Worm (Caenorhabditis elegans) whole organism, late embryonic: ENCODE data around the gene F25B3.4.
A peak's percentile ranks its signal among the peaks of the same experiment; 100 is the strongest.

Experiments
- C38D4.7 ChIP-seq: fragments of 200-800 bp; sonication (Bioruptor generic); optimal IDR thresholded peaks from 2 replicates; lab custom pipeline; 2018; ENCODE audit warnings: mild to moderate bottlenecking, missing genetic modification characterization, moderate library complexity, missing compliant biosample characterization
- F13H6.1 ChIP-seq: sonication (generic microtip); optimal IDR thresholded peaks from 2 replicates; lab custom pipeline; 2016; ENCODE audit warnings: missing genetic modification characterization, missing compliant biosample characterization
- K02D7.2 ChIP-seq: sonication (generic microtip); optimal IDR thresholded peaks from 2 replicates; lab custom pipeline; 2017; ENCODE audit warnings: mild to moderate bottlenecking, missing genetic modification characterization, missing compliant biosample characterization
- K09A11.1 ChIP-seq: sonication (generic microtip); optimal IDR thresholded peaks from 2 replicates; lab custom pipeline; 2017; ENCODE audit warnings: antibody characterized with exemption, mild to moderate bottlenecking, missing genetic modification characterization, missing compliant biosample characterization; ENCODE audit not compliant: insufficient read depth
- T23F11.4 ChIP-seq: fragments of 200-800 bp; sonication (Bioruptor generic); optimal IDR thresholded peaks from 2 replicates; lab custom pipeline; 2018; ENCODE audit warnings: mild to moderate bottlenecking, missing genetic modification characterization, missing compliant biosample characterization
- ahr-1 ChIP-seq: sonication (generic microtip); optimal IDR thresholded peaks from 2 replicates; lab custom pipeline; 2016; ENCODE audit warnings: missing genetic modification characterization, missing compliant biosample characterization
- ceh-14 ChIP-seq: sonication (generic microtip); optimal IDR thresholded peaks from 2 replicates; lab custom pipeline; 2016; ENCODE audit warnings: missing genotype, missing genetic modification characterization, missing compliant biosample characterization
- ceh-19 ChIP-seq: fragments of 200-800 bp; sonication (Bioruptor generic); optimal IDR thresholded peaks from 2 replicates; lab custom pipeline; 2018; ENCODE audit warnings: mild to moderate bottlenecking, missing genetic modification characterization, missing compliant biosample characterization
- ceh-2 ChIP-seq: sonication (generic microtip); optimal IDR thresholded peaks from 2 replicates; lab custom pipeline; 2016; ENCODE audit warnings: missing genotype, missing genetic modification characterization, missing compliant biosample characterization
- ceh-22 ChIP-seq: sonication (generic microtip); optimal IDR thresholded peaks from 2 replicates; lab custom pipeline; 2017; ENCODE audit warnings: missing biosample characterization, missing genetic modification characterization
- ceh-24 ChIP-seq: sonication (generic microtip); optimal IDR thresholded peaks from 2 replicates; lab custom pipeline; 2016; ENCODE audit warnings: mild to moderate bottlenecking, missing genetic modification characterization, missing compliant biosample characterization
- ceh-30 ChIP-seq: fragments of 150-350 bp; optimal IDR thresholded peaks from 2 replicates; lab custom pipeline; 2014; ENCODE audit warnings: missing biosample characterization, missing genetic modification characterization
- ceh-31 ChIP-seq: sonication (generic microtip); optimal IDR thresholded peaks from 2 replicates; lab custom pipeline; 2016; ENCODE audit warnings: missing genetic modification characterization, missing compliant biosample characterization
- ceh-34 ChIP-seq: sonication (generic microtip); optimal IDR thresholded peaks from 2 replicates; lab custom pipeline; 2016; ENCODE audit warnings: mild to moderate bottlenecking, missing genetic modification characterization, missing compliant biosample characterization
- ceh-45 ChIP-seq: fragments of 200-800 bp; sonication (Bioruptor generic); IDR thresholded peaks from 2 replicates; pipeline ENCODE4 v1.3.6; 2022; ENCODE audit warnings: missing genetic modification reagents, missing genetic modification characterization, missing compliant biosample characterization
- ceh-48 ChIP-seq: sonication (generic microtip); optimal IDR thresholded peaks from 2 replicates; lab custom pipeline; 2016; ENCODE audit warnings: missing genetic modification characterization, inconsistent platforms, missing compliant biosample characterization
- che-1 ChIP-seq: sonication (generic microtip); optimal IDR thresholded peaks from 2 replicates; lab custom pipeline; 2016; ENCODE audit warnings: mild to moderate bottlenecking, missing genetic modification characterization, missing compliant biosample characterization
- dmd-4 ChIP-seq: sonication (generic microtip); optimal IDR thresholded peaks from 2 replicates; lab custom pipeline; 2016; ENCODE audit warnings: borderline replicate concordance, missing genetic modification characterization, missing compliant biosample characterization
- dve-1 ChIP-seq: sonication (generic microtip); optimal IDR thresholded peaks from 2 replicates; lab custom pipeline; 2017; ENCODE audit warnings: antibody characterized with exemption, mild to moderate bottlenecking, missing genetic modification characterization, missing compliant biosample characterization
- elt-4 ChIP-seq: sonication (generic microtip); optimal IDR thresholded peaks from 2 replicates; lab custom pipeline; 2016; ENCODE audit warnings: missing genetic modification characterization, missing compliant biosample characterization
- ets-4 ChIP-seq: sonication (generic microtip); optimal IDR thresholded peaks from 2 replicates; lab custom pipeline; 2016; ENCODE audit warnings: missing genetic modification characterization, missing compliant biosample characterization
- eyg-1 ChIP-seq: sonication (generic microtip); optimal IDR thresholded peaks from 2 replicates; lab custom pipeline; 2016; ENCODE audit warnings: missing genotype, missing genetic modification characterization, missing compliant biosample characterization
- fax-1 ChIP-seq: sonication (generic microtip); optimal IDR thresholded peaks from 2 replicates; lab custom pipeline; 2016; ENCODE audit warnings: missing genotype, missing genetic modification characterization, missing compliant biosample characterization
- fkh-10 ChIP-seq: fragments of 150-350 bp; optimal IDR thresholded peaks from 2 replicates; lab custom pipeline; 2014; ENCODE audit warnings: missing biosample characterization, missing genetic modification reagents, missing genetic modification characterization
- fkh-6 ChIP-seq: sonication (generic microtip); optimal IDR thresholded peaks from 2 replicates; lab custom pipeline; 2016; ENCODE audit warnings: missing genetic modification characterization, missing compliant biosample characterization
- gmeb-2 ChIP-seq: sonication (generic microtip); optimal IDR thresholded peaks from 2 replicates; lab custom pipeline; 2016; ENCODE audit warnings: missing genetic modification characterization, inconsistent platforms, missing compliant biosample characterization
- hlh-8 ChIP-seq: sonication (generic microtip); optimal IDR thresholded peaks from 2 replicates; lab custom pipeline; 2016; ENCODE audit warnings: missing genotype, missing genetic modification characterization, missing compliant biosample characterization
- lim-6 ChIP-seq: sonication (generic microtip); optimal IDR thresholded peaks from 2 replicates; lab custom pipeline; 2016; ENCODE audit warnings: missing genetic modification characterization, missing compliant biosample characterization
- madf-2 ChIP-seq: sonication (generic microtip); optimal IDR thresholded peaks from 2 replicates; lab custom pipeline; 2017; ENCODE audit warnings: missing genetic modification characterization, missing compliant biosample characterization
- mec-3 ChIP-seq: sonication (generic microtip); optimal IDR thresholded peaks from 2 replicates; lab custom pipeline; 2016; ENCODE audit warnings: borderline replicate concordance, missing genetic modification characterization, missing compliant biosample characterization
- nfya-1 ChIP-seq: sonication (generic microtip); optimal IDR thresholded peaks from 2 replicates; lab custom pipeline; 2017; ENCODE audit warnings: missing genetic modification characterization, mild to moderate bottlenecking, missing compliant biosample characterization, antibody characterized with exemption, moderate library complexity
- npax-4 ChIP-seq: sonication (generic microtip); optimal IDR thresholded peaks from 2 replicates; lab custom pipeline; 2016; ENCODE audit warnings: missing genetic modification characterization, missing compliant biosample characterization
- odd-2 ChIP-seq: sonication (generic microtip); optimal IDR thresholded peaks from 2 replicates; lab custom pipeline; 2017; ENCODE audit warnings: antibody characterized with exemption, mild to moderate bottlenecking, missing genetic modification characterization, missing compliant biosample characterization
- pag-3 ChIP-seq: sonication (generic microtip); optimal IDR thresholded peaks from 2 replicates; lab custom pipeline; 2016; ENCODE audit warnings: missing compliant biosample characterization, missing genetic modification characterization, borderline replicate concordance
- pax-1 ChIP-seq: fragments of 150-350 bp; optimal IDR thresholded peaks from 2 replicates; lab custom pipeline; 2014; ENCODE audit warnings: missing biosample characterization, missing genetic modification characterization
- pha-2 ChIP-seq: sonication (generic microtip); optimal IDR thresholded peaks from 2 replicates; lab custom pipeline; 2017; ENCODE audit warnings: mild to moderate bottlenecking, missing genetic modification characterization, missing compliant biosample characterization
- pha-4 ChIP-seq: fragments of 150-350 bp; optimal IDR thresholded peaks from 2 replicates; lab custom pipeline; 2018; ENCODE audit warnings: missing biosample characterization, missing genetic modification reagents, missing genetic modification characterization
- ref-2 ChIP-seq: sonication (generic microtip); optimal IDR thresholded peaks from 2 replicates; lab custom pipeline; 2016; ENCODE audit warnings: missing genetic modification characterization, missing compliant biosample characterization
- rnt-1 ChIP-seq: sonication (generic microtip); optimal IDR thresholded peaks from 2 replicates; lab custom pipeline; 2016; ENCODE audit warnings: missing genetic modification characterization, missing compliant biosample characterization
- sdc-2 ChIP-seq: sonication (generic microtip); optimal IDR thresholded peaks from 2 replicates; lab custom pipeline; 2016; ENCODE audit warnings: missing genotype, missing genetic modification characterization, missing compliant biosample characterization
- sox-4 ChIP-seq: sonication (generic microtip); optimal IDR thresholded peaks from 2 replicates; lab custom pipeline; 2017; ENCODE audit warnings: mild to moderate bottlenecking, missing genetic modification characterization, inconsistent platforms, missing compliant biosample characterization
- syd-9 ChIP-seq: sonication (generic microtip); optimal IDR thresholded peaks from 2 replicates; lab custom pipeline; 2016; ENCODE audit warnings: mild to moderate bottlenecking, missing genetic modification characterization, moderate library complexity, missing compliant biosample characterization
- ttx-3 ChIP-seq: sonication (generic microtip); optimal IDR thresholded peaks from 2 replicates; lab custom pipeline; 2016; ENCODE audit warnings: missing genetic modification reagents, missing genetic modification characterization, missing compliant biosample characterization
- unc-3 ChIP-seq, 2 experiments: fragments of 200-800 bp in 1 of 2; sonication (Bioruptor generic) in 1 of 2; sonication (generic microtip) in 1 of 2; conservative IDR thresholded peaks in 1 of 2; optimal IDR thresholded peaks in 1 of 2; 2 replicates each; pipeline versions ENCODE4 v1.3.6 to Lab custom; 2016 to 2022; ENCODE audit warnings: missing compliant biosample characterization in 2 of 2, missing genetic modification characterization in 2 of 2, missing genetic modification reagents in 1 of 2
- unc-42 ChIP-seq: sonication (generic microtip); optimal IDR thresholded peaks from 2 replicates; lab custom pipeline; 2016; ENCODE audit warnings: missing genotype, missing genetic modification characterization, missing compliant biosample characterization
- zip-5 ChIP-seq: sonication (generic microtip); optimal IDR thresholded peaks from 2 replicates; lab custom pipeline; 2016; ENCODE audit warnings: missing genetic modification characterization, missing compliant biosample characterization

Gene F25B3.4

DNA sequence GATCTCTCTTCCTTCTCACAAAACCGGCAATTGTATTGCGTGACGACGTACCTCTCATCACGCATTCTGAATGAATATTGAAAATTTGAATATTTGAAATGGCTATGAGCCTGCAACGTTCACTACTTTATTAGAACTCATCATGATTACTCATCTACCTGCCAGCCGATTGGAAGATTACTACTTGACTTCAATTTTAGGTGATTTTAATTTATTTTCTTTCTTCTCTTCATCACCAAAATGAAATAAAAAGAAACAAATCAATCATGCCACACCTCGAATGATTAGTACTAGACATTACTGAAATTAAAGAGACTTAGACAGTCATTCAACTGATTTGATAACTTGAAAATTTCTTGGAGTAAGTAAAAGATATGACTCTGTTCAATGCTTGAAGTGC lies 15.7 kb upstream of the F25B3.4 start:
- no peak for TF ChIP-seq lim-6
- TF ChIP-seq, all 69 proteins: peak for 0

DNA sequence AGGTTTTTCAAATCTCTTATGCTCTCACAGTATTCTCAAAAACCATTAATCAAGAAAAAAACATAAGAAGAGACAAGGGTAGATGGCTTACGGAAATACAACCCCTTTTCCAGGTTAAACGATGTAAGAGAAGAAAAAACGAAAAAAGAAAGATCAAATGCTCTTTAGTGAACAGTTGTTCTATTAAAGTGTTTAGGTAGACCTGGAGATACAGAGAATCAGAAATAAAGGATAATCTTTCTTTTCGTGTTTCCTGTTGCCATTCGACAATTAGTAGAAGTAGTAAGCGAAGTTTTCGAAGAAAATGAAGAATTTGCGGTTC lies 14.7 kb upstream of the F25B3.4 start, which contains the start of gene K09G1.1:
TSS of gene K09G1.1 (plus strand) at position 223 of the 322 bp plus-strand sequence.
- no peak for TF ChIP-seq F13H6.1 (tag; lab: Kevin White, UChicago)
- TF ChIP-seq K02D7.2 (tag; lab: Kevin White, UChicago), result no peak
- no peak for TF ChIP-seq pha-4 (tag; lab: Kevin White, UChicago)
- no peak for TF ChIP-seq ceh-45
- no peak for TF ChIP-seq sdc-2
- no peak for TF ChIP-seq hlh-8 (tag; lab: Kevin White, UChicago)
- no peak for TF ChIP-seq fkh-6
- no peak for TF ChIP-seq odd-2 (tag; lab: Kevin White, UChicago)
- TF ChIP-seq ceh-48, result no peak
- TF ChIP-seq pax-1 (tag; lab: Kevin White, UChicago), result no peak
- TF ChIP-seq fkh-10 (GFP tag; lab: Kevin White, UChicago), result no peak
- no peak for TF ChIP-seq unc-3 (GFP tag; conservative IDR thresholded peaks at IDR 0.05; lab: Robert Waterston, UW)
- TF ChIP-seq unc-3 (tag; optimal IDR thresholded peaks at IDR 0.05; lab: Kevin White, UChicago), result no peak
- no peak for TF ChIP-seq che-1 (tag; lab: Kevin White, UChicago)
- TF ChIP-seq dmd-4 (tag; lab: Kevin White, UChicago), result no peak
- TF ChIP-seq zip-5 (tag; lab: Kevin White, UChicago), result no peak
- TF ChIP-seq ceh-22 (tag; lab: Kevin White, UChicago), result no peak
- no peak for TF ChIP-seq pag-3 (tag; lab: Kevin White, UChicago)
- TF ChIP-seq dve-1, result no peak
- TF ChIP-seq mec-3, result no peak
- TF ChIP-seq ets-4 (tag; lab: Kevin White, UChicago), result no peak

DNA sequence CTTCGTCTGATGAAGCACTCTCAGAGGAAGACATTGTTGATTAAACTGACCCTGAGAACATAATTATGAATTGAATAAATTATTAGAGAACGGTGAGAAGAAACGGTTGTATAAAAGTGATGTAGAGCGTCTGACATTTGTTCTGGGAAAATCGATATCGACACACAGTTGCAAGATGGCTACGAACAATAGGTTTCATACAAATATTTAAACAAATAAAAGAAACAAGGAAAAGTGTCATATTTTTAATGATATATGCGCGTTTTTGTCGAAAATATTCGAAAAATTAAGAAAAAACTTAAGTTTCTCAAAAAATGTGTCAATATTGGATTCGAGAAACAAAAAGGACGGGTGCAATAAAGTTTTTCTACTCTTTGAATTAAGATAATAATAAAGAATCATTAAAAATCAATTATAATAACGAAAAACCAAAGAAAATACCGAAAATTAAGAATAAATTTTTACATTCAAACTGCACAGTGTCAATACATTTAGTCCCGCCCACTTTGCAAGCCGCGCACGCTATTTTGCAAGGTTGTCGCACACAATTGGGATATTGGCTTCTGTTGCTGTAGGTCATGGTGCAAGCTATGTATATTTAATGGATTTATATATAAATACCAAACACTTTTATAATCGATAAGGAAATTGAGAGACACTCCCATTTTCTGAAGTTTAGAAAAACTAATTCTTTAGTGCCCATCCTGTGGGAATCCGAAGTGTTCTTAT lies 14.2 kb upstream of the F25B3.4 start, which contains the start of gene rtfo-1:
TSS of gene rtfo-1 (minus strand) at position 51 of the 729 bp plus-strand sequence.
- TF ChIP-seq C38D4.7 (GFP tag; lab: Kevin White, UChicago) (peak; percentile 43), mec-3 (no peak), T23F11.4 (GFP tag; lab: Kevin White, UChicago) (peak; percentile 42), ceh-14 (tag; lab: Kevin White, UChicago) (peak; percentile 59), elt-4 (no peak), ttx-3 (tag; lab: Kevin White, UChicago) (peak; percentile 46), hlh-8 (tag; lab: Kevin White, UChicago) (peak; percentile 2), sox-4 (tag; lab: Kevin White, UChicago) (peak; percentile 60), syd-9 (tag; lab: Kevin White, UChicago) (peak; percentile 14), unc-42 (no peak), ceh-19 (GFP tag; lab: Kevin White, UChicago) (peak; percentile 55), ceh-48 (peak; percentile 27), npax-4 (tag; lab: Kevin White, UChicago) (no peak), ceh-2 (tag; lab: Kevin White, UChicago) (peak; percentile 57), eyg-1 (no peak), ceh-31 (tag; lab: Kevin White, UChicago) (peak; percentile 51), unc-3 (GFP tag; conservative IDR thresholded peaks at IDR 0.05; lab: Robert Waterston, UW) (no peak), unc-3 (tag; optimal IDR thresholded peaks at IDR 0.05; lab: Kevin White, UChicago) (no peak), ref-2 (peak; percentile 11), ceh-24 (no peak), K09A11.1 (tag; lab: Kevin White, UChicago) (peak; percentile 75), fkh-6 (peak; percentile 13), che-1 (tag; lab: Kevin White, UChicago) (peak; percentile 44), ceh-34 (peak; percentile 24), ceh-30 (tag; lab: Kevin White, UChicago) (no peak), madf-2 (tag; lab: Kevin White, UChicago) (peak; percentile 30), nfya-1 (peak; percentile 72), pha-2 (tag; lab: Kevin White, UChicago) (peak; percentile 61), rnt-1 (no peak), ets-4 (tag; lab: Kevin White, UChicago) (no peak), ahr-1 (tag; lab: Kevin White, UChicago) (peak; percentile 28), fax-1 (peak; percentile 38), K02D7.2 (tag; lab: Kevin White, UChicago) (no peak), odd-2 (tag; lab: Kevin White, UChicago) (peak; percentile 61), gmeb-2 (tag; lab: Kevin White, UChicago) (peak; percentile 12), zip-5 (tag; lab: Kevin White, UChicago) (peak; percentile 53), F13H6.1 (tag; lab: Kevin White, UChicago) (no peak)
